Fruit fly (Drosophila melanogaster): ENCODE data around the gene Klp31E.

The Klp31E gene

dm6 chr2L:10430802-10431476, 17.1 kb downstream of the Klp31E start, which contains the start of the genes Bug22 and TfIIB (continued):
- no peak for TF ChIP-seq Nf-YA (GFP tag; IDR thresholded peaks at IDR 0.05)
- no peak for TF ChIP-seq p53 (GFP tag; optimal IDR thresholded peaks at IDR 0.05)
- no peak for TF ChIP-seq yki (optimal IDR thresholded peaks at IDR 0.05)
- TF ChIP-seq bigmax (GFP tag; optimal IDR thresholded peaks at IDR 0.05) = no peak
- TF ChIP-seq Kr (GFP tag; optimal IDR thresholded peaks at IDR 0.05) = no peak
- no peak for TF ChIP-seq tna (GFP tag; IDR thresholded peaks at IDR 0.05; ENCODE audit: partially characterized antibody)
- TF ChIP-seq lov (optimal IDR thresholded peaks at IDR 0.05) = no peak
- no peak for TF ChIP-seq lov (GFP tag; IDR thresholded peaks at IDR 0.05)
- no peak for TF ChIP-seq CTCF (GFP tag; optimal IDR thresholded peaks at IDR 0.05)
- peak; percentile 49 for TF ChIP-seq ewg (GFP tag; optimal IDR thresholded peaks at IDR 0.05)
- peak in 1 of 2 experiments; percentile 37 for TF ChIP-seq insv (GFP tag; optimal IDR thresholded peaks at IDR 0.05)
- TF ChIP-seq mld (GFP tag; IDR thresholded peaks at IDR 0.05; ENCODE audit: partially characterized antibody) = no peak
- peak in 1 of 2 experiments; percentile 50 for TF ChIP-seq tll (GFP tag; optimal IDR thresholded peaks at IDR 0.05)
- peak; percentile 58 for TF ChIP-seq HLH3B (GFP tag; IDR thresholded peaks at IDR 0.05)
- no peak for TF ChIP-seq NK7.1 (GFP tag; optimal IDR thresholded peaks at IDR 0.05)
- no peak for TF ChIP-seq CG3726 (GFP tag; IDR thresholded peaks at IDR 0.05)
- TF ChIP-seq CG11247 (GFP tag; IDR thresholded peaks at IDR 0.05) = peak; percentile 58; the same call in 1 of the 2 replicates
- no peak for TF ChIP-seq D (optimal IDR thresholded peaks at IDR 0.05)
- TF ChIP-seq D (GFP tag; optimal IDR thresholded peaks at IDR 0.05) = peak; percentile 23
- TF ChIP-seq vvl (GFP tag; IDR thresholded peaks at IDR 0.05) = peak; percentile 84
- peak; percentile 57 to 93 for TF ChIP-seq Pdp1 (GFP tag; optimal IDR thresholded peaks at IDR 0.05)
- TF ChIP-seq CG7786 (GFP tag; optimal IDR thresholded peaks at IDR 0.05) = peak; percentile 66
- no peak for TF ChIP-seq prd (optimal IDR thresholded peaks at IDR 0.05)
- TF ChIP-seq prd (GFP tag; IDR thresholded peaks at IDR 0.05) = peak; percentile 68; the same call in 2 of the 3 replicates
- TF ChIP-seq gfzf (GFP tag; optimal IDR thresholded peaks at IDR 0.05) = peak; percentile 15
- TF ChIP-seq CG1832 (GFP tag; optimal IDR thresholded peaks at IDR 0.05) = no peak
- TF ChIP-seq CG10654 (GFP tag; optimal IDR thresholded peaks at IDR 0.05) = peak; percentile 50
- TF ChIP-seq Atf3 (GFP tag; optimal IDR thresholded peaks at IDR 0.05) = peak; percentile 47
- TF ChIP-seq phol (tag; optimal IDR thresholded peaks at IDR 0.05) = peak; percentile 74
- TF ChIP-seq onecut (GFP tag; IDR thresholded peaks at IDR 0.05) = peak; percentile 63
- TF ChIP-seq slp2 (GFP tag; optimal IDR thresholded peaks at IDR 0.05) = peak; percentile 57
- no peak for TF ChIP-seq br (optimal IDR thresholded peaks at IDR 0.05)
- TF ChIP-seq dysf (GFP tag; IDR thresholded peaks at IDR 0.05) = peak; percentile 63; the same call in 2 of the 3 replicates
- TF ChIP-seq CG11723 (GFP tag; optimal IDR thresholded peaks at IDR 0.05) = peak; percentile 94
- TF ChIP-seq CG10366 (GFP tag; IDR thresholded peaks at IDR 0.05) = peak; percentile 74
- TF ChIP-seq Bteb2 (GFP tag; optimal IDR thresholded peaks at IDR 0.05) = peak; percentile 46
- no peak for TF ChIP-seq Hr78 (GFP tag; optimal IDR thresholded peaks at IDR 0.05)
- peak; percentile 62 for TF ChIP-seq maf-S (GFP tag; optimal IDR thresholded peaks at IDR 0.05)
- peak; percentile 77 for TF ChIP-seq mam (GFP tag; optimal IDR thresholded peaks at IDR 0.05)
- TF ChIP-seq CG6791 (GFP tag; IDR thresholded peaks at IDR 0.05; ENCODE audit: partially characterized antibody) = peak; percentile 22; the same call in 1 of the 3 replicates
- peak; percentile 32 for TF ChIP-seq CG17912 (GFP tag; optimal IDR thresholded peaks at IDR 0.05)
- peak; percentile 67 for TF ChIP-seq Dref (GFP tag; IDR thresholded peaks at IDR 0.05)
- peak; percentile 76; the same call in 1 of the 2 replicates for TF ChIP-seq NFAT (GFP tag; IDR thresholded peaks at IDR 0.05)
- no peak for TF ChIP-seq TFAM (GFP tag; optimal IDR thresholded peaks at IDR 0.05)
- TF ChIP-seq so (GFP tag; IDR thresholded peaks at IDR 0.05) = no peak
- no peak for TF ChIP-seq CG32767 (GFP tag; IDR thresholded peaks at IDR 0.05)
- TF ChIP-seq Mes4 (GFP tag; optimal IDR thresholded peaks at IDR 0.05) = peak; percentile 58
- peak; percentile 28 for TF ChIP-seq CG12219 (GFP tag; optimal IDR thresholded peaks at IDR 0.05)
- 0 out of 2 replicates have a peak, but pooled peaks have one; percentile 30 for TF ChIP-seq gsb (GFP tag; IDR thresholded peaks at IDR 0.05)

All from whole organism, embryonic.